Fruit fly (Drosophila melanogaster) whole organism, wandering third instar larva: ENCODE data around the gene Rab40.

ENCODE experiments used
- CG32264 ChIP-seq: fragments of 200-800 bp; sonication (Bioruptor generic); optimal IDR thresholded peaks from 2 replicates; lab custom pipeline; 2016; ENCODE audit warnings: missing biosample characterization, missing genetic modification characterization
- GATAd ChIP-seq: sonication (Bioruptor generic); optimal IDR thresholded peaks from 2 replicates; lab custom pipeline; 2016; ENCODE audit warnings: missing biosample characterization, missing genetic modification characterization
- Hr78 ChIP-seq: fragments of >200 bp; optimal IDR thresholded peaks from 2 replicates; lab custom pipeline; 2017; ENCODE audit warnings: missing biosample characterization, missing genetic modification characterization
- Jra ChIP-seq: sonication (Bioruptor generic); optimal IDR thresholded peaks from 2 replicates; lab custom pipeline; 2016; ENCODE audit warnings: missing biosample characterization, missing genetic modification characterization
- Mio ChIP-seq: sonication (Bioruptor generic); optimal IDR thresholded peaks from 2 replicates; lab custom pipeline; 2016; ENCODE audit warnings: missing biosample characterization, missing genetic modification characterization
- Vsx2 ChIP-seq: fragments of 200-300, 225-300 bp; sonication (Bioruptor generic); optimal IDR thresholded peaks from 2 replicates; lab custom pipeline; 2018; ENCODE audit warnings: missing biosample characterization, missing genetic modification characterization; ENCODE audit not compliant: partially characterized antibody
- br ChIP-seq: fragments of 200-800 bp; sonication (Bioruptor generic); optimal IDR thresholded peaks from 2 replicates; lab custom pipeline; 2016; ENCODE audit warnings: missing biosample characterization, missing genetic modification characterization
- ey ChIP-seq: fragments of 200-800 bp; sonication (Bioruptor generic); optimal IDR thresholded peaks from 2 replicates; lab custom pipeline; 2016; ENCODE audit warnings: missing biosample characterization, missing genetic modification characterization
- h ChIP-seq: fragments of 200-800 bp; sonication (Bioruptor generic); optimal IDR thresholded peaks from 3 replicates; lab custom pipeline; 2016; ENCODE audit warnings: missing biosample characterization, mild to moderate bottlenecking, missing genetic modification characterization
- lola ChIP-seq: fragments of >200 bp; optimal IDR thresholded peaks from 2 replicates; lab custom pipeline; 2017; ENCODE audit warnings: missing biosample characterization, missing genetic modification characterization
- pan ChIP-seq: fragments of >200 bp; optimal IDR thresholded peaks from 2 replicates; lab custom pipeline; 2017
- psq ChIP-seq: fragments of 200-800 bp; sonication (Bioruptor generic); optimal IDR thresholded peaks from 3 replicates; lab custom pipeline; 2017; ENCODE audit warnings: missing biosample characterization, mild to moderate bottlenecking, missing genetic modification characterization, moderate library complexity
- sage ChIP-seq: fragments of 200-800 bp; sonication (Bioruptor generic); optimal IDR thresholded peaks from 2 replicates; lab custom pipeline; 2016; ENCODE audit warnings: missing biosample characterization, mild to moderate bottlenecking, missing genetic modification characterization
- sv ChIP-seq: fragments of 200-800 bp; sonication (Bioruptor generic); optimal IDR thresholded peaks from 3 replicates; lab custom pipeline; 2016; ENCODE audit warnings: missing biosample characterization, missing genetic modification characterization

DNA sequence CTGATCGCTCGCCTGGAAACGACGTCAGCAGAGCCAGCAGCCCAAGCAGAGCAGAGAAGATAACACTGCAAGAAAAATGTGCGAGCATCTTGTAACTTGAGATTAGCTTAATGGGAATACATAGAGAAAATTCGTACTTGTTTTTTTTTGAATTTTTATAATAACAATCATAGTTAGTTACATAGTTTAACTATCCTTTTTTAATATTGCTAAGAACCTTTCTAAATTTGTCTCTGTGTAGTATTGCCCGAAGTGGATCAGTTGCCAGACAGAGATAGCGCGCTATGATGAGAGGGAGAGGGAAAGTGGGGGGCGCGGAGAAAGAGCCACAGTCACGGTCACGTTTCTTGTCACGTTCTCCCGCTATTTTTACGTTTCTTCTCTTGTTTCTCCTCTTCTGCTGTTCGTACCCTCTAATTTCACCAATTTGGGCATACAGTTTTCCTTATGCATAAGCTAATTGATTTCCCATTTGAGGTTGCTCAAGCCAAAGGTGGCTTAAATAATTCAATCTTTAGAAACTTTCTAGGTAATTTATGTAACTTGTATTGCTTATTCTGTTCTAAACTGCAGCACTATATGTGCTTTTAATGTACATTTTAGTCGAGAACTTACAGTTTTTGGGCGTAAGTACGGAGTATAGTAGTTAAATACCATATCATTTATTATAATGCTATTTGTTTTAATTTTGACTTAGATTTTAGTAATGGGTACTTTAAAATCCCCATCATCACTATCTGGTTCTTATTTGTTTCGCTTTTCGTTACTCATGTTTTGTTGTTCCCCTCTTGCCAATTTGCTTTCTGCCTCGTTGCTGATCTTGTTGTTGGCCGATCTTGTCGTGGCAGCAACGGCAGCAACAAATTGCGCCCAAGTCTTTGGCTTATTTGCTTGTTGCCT, 48.1 kb upstream of the Rab40 start:
- peak; percentile 94 for TF ChIP-seq br (GFP tag; lab: Kevin White, UChicago)
- peak; percentile 96 for TF ChIP-seq h (GFP tag; lab: Kevin White, UChicago)
- TF ChIP-seq CG32264 (GFP tag; lab: Kevin White, UChicago): peak; percentile 79
- TF ChIP-seq lola (GFP tag; lab: Kevin White, UChicago): no peak
- TF ChIP-seq psq (GFP tag; lab: Kevin White, UChicago): peak; percentile 92
- TF ChIP-seq pan (lab: Kevin White, UChicago): peak; percentile 31
- TF ChIP-seq sage (GFP tag; lab: Kevin White, UChicago): peak; percentile 88
- TF ChIP-seq sv (GFP tag; lab: Kevin White, UChicago): peak; percentile 67
- TF ChIP-seq Jra (GFP tag; lab: Kevin White, UChicago): peak; percentile 87
- no peak for TF ChIP-seq Hr78 (GFP tag; lab: Kevin White, UChicago)
- TF ChIP-seq GATAd (GFP tag; lab: Kevin White, UChicago): peak; percentile 62
- TF ChIP-seq Vsx2 (GFP tag; lab: Kevin White, UChicago): no peak
- peak; percentile 96 for TF ChIP-seq ey (GFP tag; lab: Kevin White, UChicago)
- TF ChIP-seq Mio (GFP tag; lab: Kevin White, UChicago): peak; percentile 46
